Fruit fly (Drosophila melanogaster): Measurements from ENCODE around the gene AANATL7.
"Not testable (repeated sequence)": the region's sequence is repeated elsewhere in the genome, so short reads cannot be mapped to it uniquely, and the experiment has no call there.

The AANATL7 gene

DNA sequence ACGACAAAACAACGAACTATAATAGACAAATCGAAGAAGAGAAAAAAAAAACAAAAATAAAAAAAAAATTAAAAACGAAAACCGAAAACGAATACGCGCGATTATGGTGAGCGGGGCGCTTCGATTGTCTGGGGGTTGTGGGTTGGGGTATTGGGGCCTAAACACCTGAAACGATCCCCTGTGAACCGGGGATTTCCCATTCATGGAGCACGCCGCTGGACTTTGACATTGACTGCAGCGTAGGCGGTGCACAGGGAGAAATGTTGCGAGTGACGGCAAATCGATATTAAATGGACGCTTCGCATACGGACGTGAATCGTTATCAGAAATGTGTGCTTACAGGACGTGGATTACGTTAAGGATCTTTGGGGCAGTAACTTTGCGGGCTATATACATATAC, 11.5 kb downstream of the AANATL7 start:
- no peak for TF ChIP-seq usp (GFP tag; optimal IDR thresholded peaks at IDR 0.05)
- TF ChIP-seq EcR (GFP tag; optimal IDR thresholded peaks at IDR 0.05), result no peak
- TF ChIP-seq Dll (optimal IDR thresholded peaks at IDR 0.05), result no peak
- no peak for TF ChIP-seq pan (optimal IDR thresholded peaks at IDR 0.05)
- no peak for TF ChIP-seq psq (optimal IDR thresholded peaks at IDR 0.05)
- no peak for TF ChIP-seq CG8478 (optimal IDR thresholded peaks at IDR 0.05)

DNA sequence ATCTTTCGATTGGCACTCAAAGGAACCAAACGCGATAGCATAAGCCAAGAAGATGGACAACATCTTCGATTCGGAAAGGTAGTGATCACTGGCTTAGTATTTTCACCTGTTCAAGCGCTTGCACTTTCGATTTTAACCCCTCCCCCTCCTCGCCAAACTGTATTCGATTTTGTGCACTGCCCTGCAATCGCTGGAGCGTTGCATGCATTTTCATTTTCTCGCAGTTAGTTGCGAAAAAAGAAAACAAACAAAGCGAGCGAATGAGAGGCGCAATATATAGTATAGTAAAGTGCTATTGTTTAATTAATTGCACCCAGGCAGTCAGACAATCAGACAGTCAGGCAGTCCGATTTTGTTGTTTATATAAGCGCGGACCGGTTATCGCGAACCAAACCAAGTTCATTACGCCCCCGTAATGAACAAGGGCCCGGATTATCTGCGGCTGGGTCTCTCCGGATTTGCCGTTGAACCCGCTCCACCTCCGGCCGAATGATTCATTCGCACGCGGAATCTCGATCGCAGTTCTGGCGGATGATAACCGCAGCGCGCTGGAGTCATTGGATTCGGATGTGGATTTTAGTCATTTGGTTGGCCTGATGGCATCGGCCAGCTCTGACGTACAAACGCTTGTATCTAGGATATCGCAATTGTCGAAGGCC, 12.5 kb downstream of the AANATL7 start:
- TF ChIP-seq pan (optimal IDR thresholded peaks at IDR 0.05) (no peak), EcR (GFP tag; optimal IDR thresholded peaks at IDR 0.05) (no peak), usp (GFP tag; optimal IDR thresholded peaks at IDR 0.05) (no peak), Dll (optimal IDR thresholded peaks at IDR 0.05) (no peak), psq (optimal IDR thresholded peaks at IDR 0.05) (no peak)

DNA sequence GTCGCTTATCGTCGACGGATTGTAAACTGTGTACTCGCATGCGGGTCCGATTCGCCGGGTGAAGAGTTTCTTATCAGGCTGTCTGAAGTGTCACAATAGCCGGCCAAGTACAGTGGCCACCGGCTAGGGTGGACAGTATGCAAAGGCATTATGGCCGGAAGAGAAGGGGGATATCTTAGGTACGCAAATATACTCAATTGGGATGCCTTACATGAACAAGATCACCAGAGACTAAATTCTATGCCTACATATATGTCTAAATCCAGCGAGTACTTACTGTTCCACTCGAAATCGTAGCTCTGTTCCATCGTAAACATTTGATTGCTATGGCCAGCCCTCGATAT, 13.0 kb downstream of the AANATL7 start:
- TF ChIP-seq Dll (optimal IDR thresholded peaks at IDR 0.05) (no peak), pan (optimal IDR thresholded peaks at IDR 0.05) (no peak), usp (GFP tag; optimal IDR thresholded peaks at IDR 0.05) (no peak), psq (optimal IDR thresholded peaks at IDR 0.05) (no peak), CG8478 (optimal IDR thresholded peaks at IDR 0.05) (no peak), EcR (GFP tag; optimal IDR thresholded peaks at IDR 0.05) (no peak)

DNA sequence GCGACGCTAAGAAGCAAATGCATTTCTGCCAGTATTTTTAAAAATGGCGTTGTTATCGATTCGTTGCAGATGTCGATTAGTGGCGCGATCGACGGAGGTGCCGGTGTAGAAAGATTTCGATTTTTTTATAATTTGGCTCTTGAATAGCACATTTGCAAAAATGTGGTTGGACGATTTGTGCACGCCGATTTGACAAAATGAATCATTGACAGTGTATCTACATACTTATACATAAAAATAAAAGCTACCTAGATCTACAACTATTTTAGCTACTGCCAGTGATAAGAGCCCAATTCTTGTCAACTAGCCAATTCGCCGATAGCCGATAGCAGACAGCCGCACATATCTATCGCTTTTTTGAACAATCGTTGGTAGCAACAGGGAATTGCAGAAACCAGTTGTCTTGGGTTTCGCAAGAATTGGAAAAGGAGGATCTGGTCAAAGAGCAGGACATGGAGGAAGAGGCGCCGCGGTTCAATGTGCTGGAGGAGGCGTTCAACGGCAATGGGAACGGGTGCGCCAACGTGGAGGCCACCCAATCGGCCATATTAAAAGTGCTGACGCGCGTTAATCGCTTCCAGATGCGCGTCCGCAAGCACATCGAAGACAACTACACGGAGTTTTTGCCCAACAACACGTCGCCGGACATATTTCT, 23.2 kb downstream of the AANATL7 start, which contains the start of the genes Klp3A and Zw10:
Gene Klp3A (minus strand): TSS at position 202 of the 655 bp plus-strand sequence.
Gene Zw10 (plus strand): TSS at position 347 of the 655 bp plus-strand sequence.
- TF ChIP-seq EcR (GFP tag; optimal IDR thresholded peaks at IDR 0.05) (no peak), psq (optimal IDR thresholded peaks at IDR 0.05) (no peak), pan (optimal IDR thresholded peaks at IDR 0.05) (no peak), usp (GFP tag; optimal IDR thresholded peaks at IDR 0.05) (no peak), Dll (optimal IDR thresholded peaks at IDR 0.05) (no peak), CG8478 (optimal IDR thresholded peaks at IDR 0.05) (no peak)

DNA sequence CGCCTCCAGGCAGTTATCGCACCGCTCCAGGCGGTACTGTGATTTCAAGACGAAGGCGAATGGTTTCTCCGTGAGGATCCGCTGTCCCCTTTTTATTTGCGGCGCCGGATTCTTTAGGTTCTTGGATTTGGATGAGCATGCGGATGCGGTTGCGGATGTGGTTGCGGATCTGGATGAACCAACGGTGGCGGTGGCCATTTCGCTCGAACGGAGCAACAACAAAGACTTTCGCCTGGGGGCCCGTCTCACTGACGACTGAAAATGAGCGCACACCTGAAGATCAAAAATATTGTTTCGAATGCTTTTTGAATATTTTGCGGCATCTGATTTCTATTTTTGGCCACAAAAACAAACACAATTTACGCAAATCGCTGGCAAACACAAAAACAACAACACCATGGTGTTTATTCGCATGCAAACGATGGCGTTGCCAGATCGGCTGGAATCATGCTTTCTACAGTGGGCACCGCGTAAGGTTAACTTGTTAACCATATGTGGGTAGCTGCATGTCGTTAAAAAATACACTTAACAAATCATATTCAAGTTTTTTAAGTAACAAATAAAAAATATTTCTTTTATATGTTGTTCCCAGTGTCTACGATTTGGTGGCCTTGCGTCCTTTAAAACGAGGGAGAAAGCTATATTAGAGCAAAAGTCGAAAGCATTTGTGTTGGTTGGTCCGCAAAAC, 27.9 kb downstream of the AANATL7 start, which contains the start of gene Smyd3:
Gene Smyd3 (minus strand): TSS at position 407 of the 688 bp plus-strand sequence.
- TF ChIP-seq psq (optimal IDR thresholded peaks at IDR 0.05), result no peak
- no peak for TF ChIP-seq pan (optimal IDR thresholded peaks at IDR 0.05)
- no peak for TF ChIP-seq EcR (GFP tag; optimal IDR thresholded peaks at IDR 0.05)
- TF ChIP-seq usp (GFP tag; optimal IDR thresholded peaks at IDR 0.05), result no peak
- TF ChIP-seq CG8478 (optimal IDR thresholded peaks at IDR 0.05), result no peak
- no peak for TF ChIP-seq Dll (optimal IDR thresholded peaks at IDR 0.05)

DNA sequence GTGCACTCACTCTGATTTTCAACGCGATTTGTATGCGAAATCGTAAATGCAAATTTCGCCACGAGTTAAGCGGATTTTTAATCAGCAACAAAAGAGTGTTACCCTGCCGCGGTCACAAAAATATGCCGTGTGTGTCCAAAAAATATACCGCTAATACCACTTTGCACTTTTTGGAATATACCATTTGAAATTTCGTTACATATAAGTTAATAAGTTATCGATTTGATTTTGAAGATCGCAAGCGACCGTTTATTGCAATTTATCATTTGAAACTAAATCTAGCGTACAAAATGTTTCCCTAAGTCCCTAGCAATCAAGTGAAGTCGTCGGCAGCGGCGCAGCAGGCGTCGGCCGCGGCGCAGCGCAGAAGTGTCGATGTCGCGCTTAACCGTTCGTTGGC, 29.5 kb downstream of the AANATL7 start, which contains the start of gene eIF3g1:
Gene eIF3g1 (minus strand): TSS at position 101 of the 400 bp plus-strand sequence.
- not testable (repeated sequence) for TF ChIP-seq CG8478 (optimal IDR thresholded peaks at IDR 0.05); EcR (GFP tag; optimal IDR thresholded peaks at IDR 0.05); usp (GFP tag; optimal IDR thresholded peaks at IDR 0.05)

DNA sequence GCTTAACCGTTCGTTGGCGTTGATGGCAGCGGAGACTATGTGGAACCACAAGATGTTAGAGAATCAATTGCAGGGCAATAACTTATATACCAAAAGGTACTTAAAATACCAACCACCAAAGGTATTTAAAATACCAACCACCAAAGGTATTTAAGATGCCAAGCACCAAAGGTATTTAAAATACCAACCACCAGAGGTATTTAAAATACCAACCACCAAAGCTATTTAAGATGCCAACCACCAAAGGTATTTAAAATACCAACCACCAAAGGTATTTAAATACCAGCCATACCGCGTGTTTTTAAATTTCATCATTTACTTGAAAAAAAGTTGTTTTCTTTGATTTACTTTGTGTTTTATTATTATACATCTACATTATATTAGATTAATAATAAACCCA, 36.7 kb downstream of the AANATL7 start:
- TF ChIP-seq usp (GFP tag; optimal IDR thresholded peaks at IDR 0.05) (no peak), EcR (GFP tag; optimal IDR thresholded peaks at IDR 0.05) (no peak), psq (optimal IDR thresholded peaks at IDR 0.05) (no peak), CG8478 (optimal IDR thresholded peaks at IDR 0.05) (no peak), pan (optimal IDR thresholded peaks at IDR 0.05) (no peak), Dll (optimal IDR thresholded peaks at IDR 0.05) (no peak)

DNA sequence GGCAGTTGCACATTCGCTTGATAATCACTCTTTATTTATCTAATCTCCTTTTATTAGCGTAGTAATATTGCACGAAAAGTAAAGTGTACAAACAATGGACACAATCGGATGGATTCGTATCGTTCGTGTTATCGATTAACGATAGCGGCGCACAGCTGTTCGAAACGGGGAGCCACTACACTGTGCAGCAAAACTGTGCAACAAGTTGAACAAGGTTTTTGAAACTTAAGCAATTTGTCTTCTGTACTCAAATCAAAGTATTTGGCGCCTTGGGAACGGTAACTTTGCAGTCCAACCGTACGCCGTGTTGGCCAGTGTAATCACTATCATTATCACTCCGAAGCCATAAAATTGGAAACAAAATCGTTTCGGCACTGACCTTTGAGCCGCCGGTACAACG, 38.9 kb downstream of the AANATL7 start, which contains the start of the genes Tsp3A and Seipin:
Gene Tsp3A (minus strand): TSS at position 88 of the 400 bp plus-strand sequence.
Gene Seipin (plus strand): TSS at position 149 of the 400 bp plus-strand sequence.
- TF ChIP-seq EcR (GFP tag; optimal IDR thresholded peaks at IDR 0.05) (no peak), pan (optimal IDR thresholded peaks at IDR 0.05) (no peak), psq (optimal IDR thresholded peaks at IDR 0.05) (no peak), CG8478 (optimal IDR thresholded peaks at IDR 0.05) (no peak), usp (GFP tag; optimal IDR thresholded peaks at IDR 0.05) (no peak), Dll (optimal IDR thresholded peaks at IDR 0.05) (no peak)

DNA sequence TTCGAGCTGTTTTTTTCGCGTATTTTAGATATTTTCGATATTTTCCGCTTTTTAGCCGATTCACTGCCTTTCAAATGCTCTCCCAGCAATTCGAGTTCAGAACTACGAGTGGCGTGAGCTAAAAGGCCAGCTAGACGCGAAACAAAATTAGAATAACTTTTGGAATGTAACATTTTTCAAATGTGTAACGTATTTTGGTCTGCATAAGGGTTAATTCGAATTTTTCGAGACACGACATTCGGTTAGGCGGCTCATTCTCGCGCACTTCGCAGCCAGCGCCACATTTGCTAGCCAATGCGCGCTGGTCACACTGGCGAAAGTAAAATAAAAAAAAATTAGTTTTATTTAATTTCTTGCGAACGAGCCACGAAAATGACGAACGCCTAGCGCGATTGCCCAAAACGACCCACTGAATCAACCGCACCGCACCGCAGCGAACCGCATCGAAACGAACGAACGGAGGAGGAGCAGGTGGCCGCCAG, 43.8 kb downstream of the AANATL7 start, which contains the start of the genes brv3 and Pi4KIIIalpha:
Gene brv3 (minus strand): TSS at position 51 of the 482 bp plus-strand sequence.
Gene Pi4KIIIalpha (plus strand): TSS at position 280 of the 482 bp plus-strand sequence.
- TF ChIP-seq CG8478 (optimal IDR thresholded peaks at IDR 0.05), result no peak
- no peak for TF ChIP-seq Dll (optimal IDR thresholded peaks at IDR 0.05)
- TF ChIP-seq EcR (GFP tag; optimal IDR thresholded peaks at IDR 0.05), result no peak
- no peak for TF ChIP-seq usp (GFP tag; optimal IDR thresholded peaks at IDR 0.05)
- TF ChIP-seq psq (optimal IDR thresholded peaks at IDR 0.05), result no peak
- no peak for TF ChIP-seq pan (optimal IDR thresholded peaks at IDR 0.05)

DNA sequence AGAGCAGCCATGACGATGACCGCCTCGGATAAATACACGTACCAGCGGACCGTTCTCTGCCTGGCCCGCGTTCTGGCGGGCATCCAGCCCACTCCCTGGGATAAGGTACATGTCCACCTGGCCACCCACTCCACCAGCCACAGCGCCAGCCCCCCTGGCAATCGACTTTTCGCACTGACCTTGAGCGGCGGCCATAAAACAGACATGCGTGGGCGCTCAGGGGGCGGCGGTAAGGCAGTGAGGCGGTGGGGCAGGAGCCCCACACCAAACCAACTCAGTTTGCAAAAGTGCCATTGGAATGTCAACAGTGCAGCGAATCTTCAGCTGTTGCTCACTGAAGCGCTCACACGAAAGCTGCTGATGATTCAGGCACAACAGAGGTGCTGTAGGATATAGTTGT, 44.3 kb downstream of the AANATL7 start:
- no peak for TF ChIP-seq CG8478 (optimal IDR thresholded peaks at IDR 0.05)
- no peak for TF ChIP-seq pan (optimal IDR thresholded peaks at IDR 0.05)
- TF ChIP-seq Dll (optimal IDR thresholded peaks at IDR 0.05), result no peak
- no peak for TF ChIP-seq EcR (GFP tag; optimal IDR thresholded peaks at IDR 0.05)
- no peak for TF ChIP-seq psq (optimal IDR thresholded peaks at IDR 0.05)
- TF ChIP-seq usp (GFP tag; optimal IDR thresholded peaks at IDR 0.05), result no peak
